Fruit fly (Drosophila melanogaster) whole organism, embryonic: Measurements from ENCODE around the gene corolla.

Experiments used
- Atf-2 ChIP-seq: fragments of 200-800 bp; sonication (Bioruptor generic); optimal IDR thresholded peaks from 2 replicates; lab custom pipeline; 2016; ENCODE audit warnings: missing biosample characterization, missing genetic modification characterization
- Bteb2 ChIP-seq: fragments of 200-800 bp; sonication (Bioruptor generic); optimal IDR thresholded peaks from 2 replicates; lab custom pipeline; 2016; ENCODE audit warnings: missing biosample characterization, missing genetic modification characterization
- CG1024 ChIP-seq: fragments of 200-800 bp; sonication (Bioruptor generic); IDR thresholded peaks from 2 replicates; pipeline ENCODE4 v1.3.6; 2022; ENCODE audit warnings: missing biosample characterization, missing genetic modification characterization
- CG12071 ChIP-seq: fragments of 200-800 bp; sonication (Bioruptor generic); optimal IDR thresholded peaks from 3 replicates; lab custom pipeline; 2018; ENCODE audit warnings: missing biosample characterization, mild to moderate bottlenecking, missing genetic modification characterization
- CG12236 ChIP-seq: fragments of 200-800 bp; sonication (Bioruptor generic); optimal IDR thresholded peaks from 2 replicates; lab custom pipeline; 2016; ENCODE audit warnings: missing biosample characterization, missing genetic modification characterization
- CG12942 ChIP-seq: fragments of 200-800 bp; sonication (Bioruptor generic); optimal IDR thresholded peaks from 3 replicates; lab custom pipeline; 2016; ENCODE audit warnings: missing biosample characterization, missing genetic modification characterization
- CG13424 ChIP-seq: fragments of 200-800 bp; sonication (Bioruptor generic); optimal IDR thresholded peaks from 2 replicates; lab custom pipeline; 2019; ENCODE audit warnings: missing biosample characterization, mild to moderate bottlenecking, missing genetic modification characterization, moderate library complexity
- CG14965 ChIP-seq: fragments of 200-800 bp; sonication (Bioruptor generic); optimal IDR thresholded peaks from 2 replicates; lab custom pipeline; 2016; ENCODE audit warnings: missing biosample characterization, missing genetic modification characterization, borderline replicate concordance
- CG17359 ChIP-seq: fragments of 200-800 bp; sonication (Bioruptor generic); optimal IDR thresholded peaks from 3 replicates; lab custom pipeline; 2018; ENCODE audit warnings: missing biosample characterization, mild to moderate bottlenecking, missing genetic modification characterization, moderate library complexity
- CG18764 ChIP-seq: fragments of 200-800 bp; sonication (Bioruptor generic); optimal IDR thresholded peaks from 3 replicates; lab custom pipeline; 2016; ENCODE audit warnings: missing biosample characterization, missing genetic modification characterization
- CG30020 ChIP-seq: fragments of 200-800 bp; optimal IDR thresholded peaks from 2 replicates; lab custom pipeline; 2019; ENCODE audit warnings: missing biosample characterization, mild to moderate bottlenecking, missing genetic modification characterization, moderate library complexity
- CG4328 ChIP-seq: fragments of 200-800 bp; sonication (Bioruptor generic); optimal IDR thresholded peaks from 3 replicates; lab custom pipeline; 2017; ENCODE audit warnings: missing biosample characterization, missing genetic modification reagents, missing genetic modification characterization
- CG7357 ChIP-seq: fragments of 200-800 bp; sonication (Bioruptor generic); IDR thresholded peaks from 3 replicates; pipeline ENCODE4 v1.3.6; 2022; ENCODE audit warnings: missing biosample characterization, missing genetic modification characterization
- CG8089 ChIP-seq: fragments of 200-800 bp; sonication (Bioruptor generic); optimal IDR thresholded peaks from 3 replicates; lab custom pipeline; 2016; ENCODE audit warnings: missing biosample characterization, missing genetic modification characterization
- CG8478 ChIP-seq: fragments of >200 bp; optimal IDR thresholded peaks from 2 replicates; lab custom pipeline; 2018
- CTCF ChIP-seq: fragments of 200-800 bp; sonication (Bioruptor generic); optimal IDR thresholded peaks from 2 replicates; lab custom pipeline; 2017; ENCODE audit warnings: missing biosample characterization, mild to moderate bottlenecking, missing genetic modification characterization, moderate library complexity
- Chrac-16 ChIP-seq: fragments of 200-800 bp; sonication (Bioruptor generic); optimal IDR thresholded peaks from 3 replicates; lab custom pipeline; 2016; ENCODE audit warnings: missing biosample characterization, missing genetic modification characterization
- D ChIP-seq, 2 experiments: fragments of 200-800 bp in 1 of 2; fragments of >200 bp in 1 of 2; sonication (Bioruptor generic) in 1 of 2; optimal IDR thresholded peaks; 2 replicates in 1 of 2; 3 replicates in 1 of 2; lab custom pipeline; 2017; ENCODE audit warnings: mild to moderate bottlenecking in 1 of 2, missing biosample characterization in 1 of 2, missing genetic modification characterization in 1 of 2, missing genetic modification reagents in 1 of 2
- Dad ChIP-seq: fragments of 200-800 bp; sonication (Bioruptor generic); optimal IDR thresholded peaks from 3 replicates; lab custom pipeline; 2016; ENCODE audit warnings: missing biosample characterization, missing genetic modification characterization
- Dp ChIP-seq: fragments of 200-800 bp; sonication (Bioruptor generic); optimal IDR thresholded peaks from 2 replicates; lab custom pipeline; 2018; ENCODE audit warnings: missing biosample characterization, mild to moderate bottlenecking, missing genetic modification characterization, moderate library complexity
- HLHmδ ChIP-seq: fragments of 200-800 bp; sonication (Bioruptor generic); optimal IDR thresholded peaks from 2 replicates; lab custom pipeline; 2018; ENCODE audit warnings: missing biosample characterization, mild to moderate bottlenecking, missing genetic modification characterization, moderate library complexity
- Hr39 ChIP-seq: fragments of >200 bp; optimal IDR thresholded peaks from 2 replicates; lab custom pipeline; 2017
- Kr ChIP-seq: fragments of 200-800 bp; sonication (Bioruptor generic); optimal IDR thresholded peaks from 2 replicates; lab custom pipeline; 2017; ENCODE audit warnings: missing biosample characterization, mild to moderate bottlenecking, missing genetic modification characterization
- Mrtf ChIP-seq: fragments of 200-800 bp; sonication (Bioruptor generic); IDR thresholded peaks from 3 replicates; pipeline ENCODE4 v1.3.6; 2022; ENCODE audit warnings: missing biosample characterization, missing genetic modification characterization
- NFAT ChIP-seq: fragments of 200-800 bp; sonication (Bioruptor generic); IDR thresholded peaks from 2 replicates; pipeline ENCODE4 v1.3.6; 2022; ENCODE audit warnings: missing biosample characterization, missing genetic modification characterization
- Sox100B ChIP-seq: fragments of 200-800 bp; sonication (Bioruptor generic); optimal IDR thresholded peaks from 3 replicates; lab custom pipeline; 2018; ENCODE audit warnings: missing biosample characterization, mild to moderate bottlenecking, missing genetic modification characterization
- Trl ChIP-seq, 3 experiments: fragments of >200 bp in 2 of 3; fragments of 200-800 bp in 1 of 3; sonication (Bioruptor generic) in 1 of 3; optimal IDR thresholded peaks; 2 replicates in 1 of 3; 3 replicates in 2 of 3; lab custom pipeline; 2016 to 2017; ENCODE audit warnings: missing biosample characterization in 1 of 3, missing genetic modification characterization in 1 of 3
- abd-A ChIP-seq: fragments of 200-800 bp; sonication (Bioruptor generic); optimal IDR thresholded peaks from 3 replicates; lab custom pipeline; 2019; ENCODE audit warnings: missing biosample characterization, mild to moderate bottlenecking, missing genetic modification characterization, moderate library complexity
- amos ChIP-seq: fragments of 200-800 bp; sonication (Bioruptor generic); IDR thresholded peaks from 2 replicates; pipeline ENCODE4 v1.3.6; 2022; ENCODE audit warnings: missing biosample characterization, missing genetic modification characterization; ENCODE audit not compliant: partially characterized antibody
- ash1 ChIP-seq: fragments of 200-800 bp; sonication (Bioruptor generic); optimal IDR thresholded peaks from 2 replicates; lab custom pipeline; 2018; ENCODE audit warnings: missing biosample characterization, mild to moderate bottlenecking, missing genetic modification characterization
- corto ChIP-seq: fragments of 200-800 bp; sonication (Bioruptor generic); optimal IDR thresholded peaks from 2 replicates; lab custom pipeline; 2016; ENCODE audit warnings: missing biosample characterization, mild to moderate bottlenecking, missing genetic modification characterization, moderate library complexity
- dimm ChIP-seq: fragments of 200-800 bp; sonication (Bioruptor generic); IDR thresholded peaks from 2 replicates; pipeline ENCODE4 v1.3.6; 2022; ENCODE audit warnings: missing biosample characterization, missing genetic modification characterization
- dpn ChIP-seq, 2 experiments: fragments of 200-800 bp; sonication (Bioruptor generic); optimal IDR thresholded peaks; 3 replicates each; lab custom pipeline; 2016; ENCODE audit warnings: missing biosample characterization in 2 of 2, missing genetic modification characterization in 2 of 2
- h ChIP-seq: fragments of >200 bp; optimal IDR thresholded peaks from 2 replicates; lab custom pipeline; 2017
- hb ChIP-seq: fragments of 200-800 bp; sonication (Bioruptor generic); IDR thresholded peaks from 3 replicates; pipeline ENCODE4 v1.3.6; 2022; ENCODE audit warnings: missing biosample characterization, missing genetic modification characterization; ENCODE audit not compliant: partially characterized antibody
- jigr1 ChIP-seq: fragments of 200-800 bp; sonication (Bioruptor generic); IDR thresholded peaks from 3 replicates; pipeline ENCODE4 v1.3.6; 2022; ENCODE audit warnings: missing biosample characterization, missing genetic modification characterization
- kni ChIP-seq: fragments of 200-800 bp; sonication (Bioruptor generic); optimal IDR thresholded peaks from 3 replicates; lab custom pipeline; 2017; ENCODE audit warnings: mild to moderate bottlenecking, missing biosample characterization, missing genetic modification reagents, missing genetic modification characterization
- maf-S ChIP-seq: fragments of 200-800 bp; sonication (Bioruptor generic); optimal IDR thresholded peaks from 2 replicates; lab custom pipeline; 2016; ENCODE audit warnings: missing biosample characterization, missing genetic modification characterization
- mld ChIP-seq: fragments of 200-800 bp; sonication (Bioruptor generic); IDR thresholded peaks from 3 replicates; pipeline ENCODE4 v1.3.6; 2022; ENCODE audit warnings: missing biosample characterization, missing genetic modification characterization; ENCODE audit not compliant: partially characterized antibody
- nmo ChIP-seq: fragments of 200-800 bp; sonication (Bioruptor generic); optimal IDR thresholded peaks from 2 replicates; lab custom pipeline; 2018; ENCODE audit warnings: missing biosample characterization, mild to moderate bottlenecking, missing genetic modification characterization, moderate library complexity
- phol ChIP-seq: fragments of 200-800 bp; sonication (Bioruptor generic); optimal IDR thresholded peaks from 3 replicates; lab custom pipeline; 2018; ENCODE audit warnings: missing biosample characterization, mild to moderate bottlenecking, missing genetic modification characterization, moderate library complexity
- psq ChIP-seq: fragments of 200-800 bp; sonication (Bioruptor generic); optimal IDR thresholded peaks from 2 replicates; lab custom pipeline; 2017; ENCODE audit warnings: missing biosample characterization, missing genetic modification characterization
- sob ChIP-seq: fragments of 200-800 bp; sonication (Bioruptor generic); IDR thresholded peaks from 2 replicates; pipeline ENCODE4 v1.3.6; 2022; ENCODE audit warnings: missing biosample characterization, missing genetic modification characterization
- ssp ChIP-seq: fragments of 200-800 bp; sonication (Bioruptor generic); IDR thresholded peaks from 2 replicates; pipeline ENCODE4 v1.3.6; 2022; ENCODE audit warnings: missing biosample characterization, missing genetic modification characterization
- tna ChIP-seq: fragments of 200-800 bp; sonication (Bioruptor generic); IDR thresholded peaks from 2 replicates; pipeline ENCODE4 v1.3.6; 2022; ENCODE audit warnings: missing biosample characterization, missing genetic modification characterization; ENCODE audit not compliant: partially characterized antibody
- usp ChIP-seq: fragments of >200 bp; optimal IDR thresholded peaks from 2 replicates; lab custom pipeline; 2017; ENCODE audit warnings: missing biosample characterization, missing genetic modification characterization
- vnd ChIP-seq: fragments of 200-800 bp; sonication (Bioruptor generic); IDR thresholded peaks from 3 replicates; pipeline ENCODE4 v1.3.6; 2022; ENCODE audit warnings: missing biosample characterization, missing genetic modification characterization; ENCODE audit not compliant: partially characterized antibody
- vvl ChIP-seq: fragments of 200-800 bp; sonication (Bioruptor generic); IDR thresholded peaks from 2 replicates; pipeline ENCODE4 v1.3.6; 2022; ENCODE audit warnings: missing biosample characterization, missing genetic modification characterization
- wek ChIP-seq: fragments of 200-800 bp; sonication (Bioruptor generic); optimal IDR thresholded peaks from 3 replicates; lab custom pipeline; 2018; ENCODE audit warnings: missing biosample characterization, mild to moderate bottlenecking, missing genetic modification characterization, moderate library complexity
- zen ChIP-seq: fragments of 200-800 bp; sonication (Bioruptor generic); optimal IDR thresholded peaks from 3 replicates; lab custom pipeline; 2018; ENCODE audit warnings: missing biosample characterization, mild to moderate bottlenecking, missing genetic modification characterization, moderate library complexity

corolla gene

dm6 chrX:17658207-17659118, 26.6 kb upstream of the corolla start (continued):
- TF ChIP-seq D (optimal IDR thresholded peaks at IDR 0.05; lab: Kevin White, UChicago) (no peak), D (GFP tag; optimal IDR thresholded peaks at IDR 0.05; lab: Kevin White, UChicago) (no peak), CG8089 (GFP tag; lab: Kevin White, UChicago) (no peak), CG13424 (tag; lab: Kevin White, UChicago) (no peak), jigr1 (GFP tag; lab: Robert Waterston, UW) (no peak), Trl (optimal IDR thresholded peaks at IDR 0.05; lab: Kevin White, UChicago) (peak; percentile 86 to 94), Trl (GFP tag; optimal IDR thresholded peaks at IDR 0.05; lab: Kevin White, UChicago) (no peak), CG18764 (GFP tag; lab: Kevin White, UChicago) (no peak), vnd (GFP tag; lab: Robert Waterston, UW) (no peak), hb (no peak), phol (no peak), NFAT (GFP tag; lab: Robert Waterston, UW) (no peak), Mrtf (GFP tag; lab: Robert Waterston, UW) (no peak), kni (GFP tag; lab: Kevin White, UChicago) (peak; percentile 88), CG12236 (no peak), Atf-2 (no peak), CG17359 (tag; lab: Kevin White, UChicago) (peak; percentile 4), HLHmδ (GFP tag; lab: Kevin White, UChicago) (no peak), maf-S (GFP tag; lab: Kevin White, UChicago) (no peak), zen (tag; lab: Kevin White, UChicago) (no peak), h (lab: Kevin White, UChicago) (no peak), vvl (GFP tag; lab: Robert Waterston, UW) (no peak), tna (GFP tag; lab: Robert Waterston, UW) (no peak), CG30020 (tag; lab: Kevin White, UChicago) (no peak), abd-A (tag; lab: Kevin White, UChicago) (peak; percentile 36), CG14965 (GFP tag; lab: Kevin White, UChicago) (no peak), Sox100B (GFP tag; lab: Kevin White, UChicago) (no peak), Hr39 (lab: Kevin White, UChicago) (no peak), CG12071 (GFP tag; lab: Kevin White, UChicago) (peak; percentile 3), Dp (no peak), sob (GFP tag; lab: Robert Waterston, UW) (no peak), mld (GFP tag; lab: Robert Waterston, UW) (no peak), CG1024 (GFP tag; lab: Robert Waterston, UW) (no peak), Dad (no peak), amos (GFP tag; lab: Robert Waterston, UW) (no peak), ash1 (GFP tag; lab: Kevin White, UChicago) (no peak), Chrac-16 (GFP tag; lab: Kevin White, UChicago) (no peak), ssp (no peak), nmo (GFP tag; lab: Kevin White, UChicago) (no peak), CG7357 (GFP tag; lab: Robert Waterston, UW) (no peak), dpn (GFP tag; optimal IDR thresholded peaks at IDR 0.05; lab: Kevin White, UChicago) (no peak), CG4328 (GFP tag; lab: Kevin White, UChicago) (no peak), corto (GFP tag; lab: Kevin White, UChicago) (no peak), usp (GFP tag; lab: Kevin White, UChicago) (no peak), CTCF (GFP tag; lab: Kevin White, UChicago) (no peak), psq (GFP tag; lab: Kevin White, UChicago) (no peak), wek (no peak), CG8478 (lab: Kevin White, UChicago) (no peak), Bteb2 (GFP tag; lab: Kevin White, UChicago) (no peak), dimm (GFP tag; lab: Robert Waterston, UW) (no peak), Kr (no peak), CG12942 (no peak)
